Fruit fly (Drosophila melanogaster) whole organism, embryonic: ENCODE results near the gene Osi21.

Experiments used
- Adf1 ChIP-seq: fragments of 200-800 bp; sonication (Bioruptor generic); IDR thresholded peaks from 2 replicates; pipeline ENCODE4 v1.3.6; 2022; ENCODE audit warnings: missing biosample characterization, missing genetic modification characterization
- Aef1 ChIP-seq: fragments of 200-800 bp; sonication (Bioruptor generic); IDR thresholded peaks from 3 replicates; pipeline ENCODE4 v1.3.6; 2022; ENCODE audit warnings: missing biosample characterization, missing genetic modification characterization
- B-H2 ChIP-seq: fragments of 200-800 bp; sonication (Bioruptor generic); optimal IDR thresholded peaks from 2 replicates; lab custom pipeline; 2018; ENCODE audit warnings: missing biosample characterization, mild to moderate bottlenecking, missing genetic modification characterization
- CG10209 ChIP-seq: fragments of 200-800 bp; sonication (Bioruptor generic); optimal IDR thresholded peaks from 3 replicates; lab custom pipeline; 2017; ENCODE audit warnings: missing biosample characterization, mild to moderate bottlenecking, missing genetic modification characterization, missing genetic modification reagents
- CG11247 ChIP-seq: fragments of 200-800 bp; sonication (Bioruptor generic); IDR thresholded peaks from 2 replicates; pipeline ENCODE4 v1.3.6; 2022; ENCODE audit warnings: missing biosample characterization, missing genetic modification characterization
- CG12219 ChIP-seq: fragments of 200-800 bp; sonication (Bioruptor generic); optimal IDR thresholded peaks from 3 replicates; lab custom pipeline; 2018; ENCODE audit warnings: missing biosample characterization, mild to moderate bottlenecking, missing genetic modification characterization
- CG13296 ChIP-seq: fragments of 200-800 bp; sonication (Bioruptor generic); optimal IDR thresholded peaks from 3 replicates; lab custom pipeline; 2018; ENCODE audit warnings: missing biosample characterization, mild to moderate bottlenecking, missing genetic modification characterization
- CG14441 ChIP-seq: fragments of 200-800 bp; sonication (Bioruptor generic); IDR thresholded peaks from 2 replicates; pipeline ENCODE4 v1.3.6; 2022; ENCODE audit warnings: missing biosample characterization, missing genetic modification characterization
- CG17912 ChIP-seq: fragments of 200-800 bp; sonication (Bioruptor generic); optimal IDR thresholded peaks from 2 replicates; lab custom pipeline; 2018; ENCODE audit warnings: missing biosample characterization, mild to moderate bottlenecking, missing genetic modification characterization
- CG2712 ChIP-seq: fragments of 200-800 bp; optimal IDR thresholded peaks from 3 replicates; lab custom pipeline; 2019; ENCODE audit warnings: missing biosample characterization, mild to moderate bottlenecking, missing genetic modification characterization, moderate library complexity
- CG30403 ChIP-seq: fragments of 200-800 bp; sonication (Bioruptor generic); optimal IDR thresholded peaks from 3 replicates; lab custom pipeline; 2016; ENCODE audit warnings: missing biosample characterization, missing genetic modification characterization
- CG32772 ChIP-seq: fragments of 200-800 bp; sonication (Bioruptor generic); IDR thresholded peaks from 2 replicates; pipeline ENCODE4 v1.3.6; 2022; ENCODE audit warnings: missing biosample characterization, missing genetic modification characterization
- CG33557 ChIP-seq: fragments of 200-800 bp; sonication (Bioruptor generic); optimal IDR thresholded peaks from 2 replicates; lab custom pipeline; 2019; ENCODE audit warnings: missing biosample characterization, mild to moderate bottlenecking, missing genetic modification characterization, moderate library complexity
- CG3726 ChIP-seq: fragments of 200-800 bp; sonication (Bioruptor generic); IDR thresholded peaks from 3 replicates; pipeline ENCODE4, ENCODE4 v1.3.6; 2022; ENCODE audit warnings: missing biosample characterization, missing genetic modification characterization
- CG4730 ChIP-seq: fragments of 200-800 bp; sonication (Bioruptor generic); IDR thresholded peaks from 2 replicates; pipeline ENCODE4 v1.3.6; 2022; ENCODE audit warnings: missing biosample characterization, missing genetic modification characterization
- CG7839 ChIP-seq: fragments of 200-800 bp; sonication (Bioruptor generic); optimal IDR thresholded peaks from 3 replicates; lab custom pipeline; 2018; ENCODE audit warnings: missing biosample characterization, mild to moderate bottlenecking, missing genetic modification characterization, moderate library complexity
- CG7928 ChIP-seq: fragments of 200-800 bp; sonication (Bioruptor generic); optimal IDR thresholded peaks from 2 replicates; lab custom pipeline; 2017; ENCODE audit warnings: missing biosample characterization, mild to moderate bottlenecking, missing genetic modification characterization
- CG8924 ChIP-seq: fragments of 200-800 bp; optimal IDR thresholded peaks from 3 replicates; lab custom pipeline; 2019; ENCODE audit warnings: missing biosample characterization, mild to moderate bottlenecking, missing genetic modification characterization, moderate library complexity
- CoRest ChIP-seq: fragments of 200-800 bp; sonication (Bioruptor generic); optimal IDR thresholded peaks from 3 replicates; lab custom pipeline; 2018; ENCODE audit warnings: missing biosample characterization, mild to moderate bottlenecking, missing genetic modification characterization, moderate library complexity
- D ChIP-seq, 2 experiments: fragments of 200-800 bp in 1 of 2; fragments of >200 bp in 1 of 2; sonication (Bioruptor generic) in 1 of 2; optimal IDR thresholded peaks; 2 replicates in 1 of 2; 3 replicates in 1 of 2; lab custom pipeline; 2017; ENCODE audit warnings: mild to moderate bottlenecking in 1 of 2, missing biosample characterization in 1 of 2, missing genetic modification characterization in 1 of 2, missing genetic modification reagents in 1 of 2
- D19A ChIP-seq: fragments of 200-800 bp; optimal IDR thresholded peaks from 3 replicates; lab custom pipeline; 2019; ENCODE audit warnings: missing biosample characterization, mild to moderate bottlenecking, missing genetic modification characterization, moderate library complexity
- D19B ChIP-seq: fragments of 200-800 bp; sonication (Bioruptor generic); optimal IDR thresholded peaks from 2 replicates; lab custom pipeline; 2017; ENCODE audit warnings: missing biosample characterization, mild to moderate bottlenecking, missing genetic modification characterization
- Dp ChIP-seq: fragments of 200-800 bp; sonication (Bioruptor generic); optimal IDR thresholded peaks from 2 replicates; lab custom pipeline; 2018; ENCODE audit warnings: missing biosample characterization, mild to moderate bottlenecking, missing genetic modification characterization, moderate library complexity
- Drgx ChIP-seq: fragments of 200-800 bp; sonication (Bioruptor generic); IDR thresholded peaks from 2 replicates; pipeline ENCODE4 v1.3.6; 2022; ENCODE audit warnings: missing biosample characterization, missing genetic modification characterization
- Hmr ChIP-seq: fragments of 200-800 bp; sonication (Bioruptor generic); optimal IDR thresholded peaks from 3 replicates; lab custom pipeline; 2017; ENCODE audit warnings: mild to moderate bottlenecking, missing biosample characterization, missing genetic modification reagents, missing genetic modification characterization
- Jarid2 ChIP-seq: fragments of 200-800 bp; sonication (Bioruptor generic); optimal IDR thresholded peaks from 3 replicates; lab custom pipeline; 2017; ENCODE audit warnings: mild to moderate bottlenecking, missing biosample characterization, missing genetic modification reagents, missing genetic modification characterization
- MTF-1 ChIP-seq: fragments of 200-800 bp; sonication (Bioruptor generic); optimal IDR thresholded peaks from 2 replicates; lab custom pipeline; 2018; ENCODE audit warnings: missing biosample characterization, mild to moderate bottlenecking, missing genetic modification characterization, borderline replicate concordance
- NK7.1 ChIP-seq: fragments of 200-800 bp; sonication (Bioruptor generic); optimal IDR thresholded peaks from 3 replicates; lab custom pipeline; 2016; ENCODE audit warnings: missing biosample characterization, missing genetic modification characterization
- Pdp1 ChIP-seq, 2 experiments: fragments of 200-800 bp; sonication (Bioruptor generic); optimal IDR thresholded peaks; 3 replicates each; lab custom pipeline; 2016; ENCODE audit warnings: missing biosample characterization in 2 of 2, missing genetic modification characterization in 2 of 2, mild to moderate bottlenecking in 1 of 2, moderate library complexity in 1 of 2
- Sry-δ ChIP-seq: fragments of 200-800 bp; sonication (Bioruptor generic); optimal IDR thresholded peaks from 2 replicates; lab custom pipeline; 2016; ENCODE audit warnings: missing biosample characterization, missing genetic modification characterization
- caup ChIP-seq: fragments of 200-800 bp; sonication (Bioruptor generic); optimal IDR thresholded peaks from 3 replicates; lab custom pipeline; 2017; ENCODE audit warnings: missing biosample characterization, mild to moderate bottlenecking, missing genetic modification characterization, moderate library complexity; ENCODE audit not compliant: severe bottlenecking
- da ChIP-seq: fragments of 200-800 bp; sonication (Bioruptor generic); optimal IDR thresholded peaks from 2 replicates; lab custom pipeline; 2016; ENCODE audit warnings: missing biosample characterization, missing genetic modification characterization
- gcm2 ChIP-seq: fragments of 200-800 bp; sonication (Bioruptor generic); optimal IDR thresholded peaks from 2 replicates; lab custom pipeline; 2016; ENCODE audit warnings: missing biosample characterization, missing genetic modification characterization
- ind ChIP-seq: fragments of 200-800 bp; sonication (Bioruptor generic); optimal IDR thresholded peaks from 3 replicates; lab custom pipeline; 2016; ENCODE audit warnings: missing biosample characterization, missing genetic modification characterization
- mirr ChIP-seq: fragments of 200-800 bp; sonication (Bioruptor generic); optimal IDR thresholded peaks from 3 replicates; lab custom pipeline; 2018; ENCODE audit warnings: missing biosample characterization, mild to moderate bottlenecking, missing genetic modification characterization
- nau ChIP-seq: fragments of 200-800 bp; sonication (Bioruptor generic); optimal IDR thresholded peaks from 3 replicates; lab custom pipeline; 2017; ENCODE audit warnings: missing biosample characterization, mild to moderate bottlenecking, missing genetic modification characterization, missing genetic modification reagents
- onecut ChIP-seq: fragments of 200-800 bp; sonication (Bioruptor generic); IDR thresholded peaks from 2 replicates; pipeline ENCODE4 v1.3.6; 2022; ENCODE audit warnings: missing biosample characterization, missing genetic modification characterization
- pum ChIP-seq: fragments of 200-800 bp; sonication (Bioruptor generic); optimal IDR thresholded peaks from 2 replicates; lab custom pipeline; 2016; ENCODE audit warnings: missing biosample characterization, missing genetic modification characterization
- row ChIP-seq: fragments of 200-800 bp; sonication (Bioruptor generic); IDR thresholded peaks from 3 replicates; pipeline ENCODE4 v1.3.6; 2022; ENCODE audit warnings: missing biosample characterization, missing genetic modification characterization
- sc ChIP-seq, 3 experiments: fragments of >200 bp in 2 of 3; fragments of 200-800 bp in 1 of 3; sonication (Bioruptor generic) in 1 of 3; optimal IDR thresholded peaks; 2 replicates in 2 of 3; 3 replicates in 1 of 3; lab custom pipeline; 2017; ENCODE audit warnings: mild to moderate bottlenecking in 1 of 3, missing biosample characterization in 1 of 3, missing genetic modification characterization in 1 of 3, missing genetic modification reagents in 1 of 3
- sens ChIP-seq: fragments of 200-800 bp; sonication (Bioruptor generic); peaks from one replicate; lab custom pipeline; 2016; ENCODE audit warnings: missing biosample characterization, missing genetic modification characterization
- sens-2 ChIP-seq: fragments of 200-800 bp; sonication (Bioruptor generic); IDR thresholded peaks from 2 replicates; pipeline ENCODE4 v1.3.6; 2022; ENCODE audit warnings: missing biosample characterization, missing genetic modification characterization
- so ChIP-seq: fragments of 200-800 bp; sonication (Bioruptor generic); IDR thresholded peaks from 3 replicates; pipeline ENCODE4 v1.3.6; 2022; ENCODE audit warnings: missing biosample characterization, missing genetic modification characterization
- wek ChIP-seq: fragments of 200-800 bp; sonication (Bioruptor generic); optimal IDR thresholded peaks from 3 replicates; lab custom pipeline; 2018; ENCODE audit warnings: missing biosample characterization, mild to moderate bottlenecking, missing genetic modification characterization, moderate library complexity
- zen ChIP-seq: fragments of 200-800 bp; sonication (Bioruptor generic); optimal IDR thresholded peaks from 3 replicates; lab custom pipeline; 2018; ENCODE audit warnings: missing biosample characterization, mild to moderate bottlenecking, missing genetic modification characterization, moderate library complexity

Gene Osi21

DNA sequence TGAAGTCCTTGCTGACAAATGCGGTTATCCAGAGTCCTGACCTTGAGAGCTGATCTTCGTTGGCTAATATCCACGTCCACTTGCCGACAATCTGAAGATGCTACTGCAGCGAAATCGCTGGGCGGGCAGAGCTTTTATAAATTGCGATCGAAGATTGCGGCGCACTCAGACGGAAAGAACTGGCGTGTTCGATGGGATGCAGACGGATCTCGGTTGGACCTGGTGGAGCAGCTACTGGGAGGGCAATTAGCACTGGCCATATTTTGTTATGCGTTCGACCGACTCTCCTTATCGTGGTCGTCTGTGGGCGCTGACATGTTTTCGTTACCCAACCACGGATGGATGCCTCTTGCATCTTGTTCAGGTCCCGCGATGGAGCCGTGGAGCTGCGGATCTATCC is at the start of gene Osi21:
Osi21 (minus strand) TSS at position 101 of the 400 bp plus-strand sequence.
- no peak for TF ChIP-seq CG2712 (tag; lab: Kevin White, UChicago)
- TF ChIP-seq gcm2, result no peak
- no peak for TF ChIP-seq CG32772 (GFP tag; lab: Robert Waterston, UW)
- no peak for TF ChIP-seq NK7.1 (GFP tag; lab: Kevin White, UChicago)
- TF ChIP-seq CG14441 (GFP tag; lab: Robert Waterston, UW), result no peak
- TF ChIP-seq da, result no peak
- TF ChIP-seq MTF-1, result no peak
- TF ChIP-seq, all 482 proteins: peak for 0

DNA sequence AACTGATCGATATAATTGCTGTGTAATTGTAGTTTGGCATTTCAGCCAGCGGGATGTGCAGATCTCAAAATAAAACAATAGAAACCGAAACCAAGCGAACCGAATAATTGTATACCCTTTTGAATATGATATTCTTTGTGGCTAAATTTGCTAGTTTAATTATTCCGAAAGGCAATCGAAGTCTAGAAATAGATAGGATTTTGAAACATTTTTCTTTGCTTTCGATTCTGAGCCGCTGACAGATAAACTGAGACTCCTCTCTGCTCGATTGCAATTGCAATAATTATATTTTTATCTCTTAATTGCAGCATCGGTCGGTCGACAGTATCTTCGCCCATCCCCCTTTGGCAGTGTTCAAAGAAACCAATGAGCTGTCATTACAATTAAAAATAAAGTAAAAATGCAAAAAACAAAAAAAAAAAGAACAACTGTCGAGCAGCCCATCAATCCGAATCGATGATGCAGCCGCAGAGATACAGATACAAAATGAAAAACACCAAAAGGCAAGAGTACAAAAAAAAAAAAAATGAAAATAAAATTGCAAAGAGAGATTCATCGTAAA is 47.6 kb upstream of the Osi21 start:
- TF ChIP-seq D19A (tag; lab: Kevin White, UChicago), result peak; percentile 6
- TF ChIP-seq Drgx, result peak; percentile 49; the same call in 1 of the 2 replicates
- TF ChIP-seq sens, result peak; percentile 43
- TF ChIP-seq wek (GFP tag; lab: Kevin White, UChicago), result no peak

DNA sequence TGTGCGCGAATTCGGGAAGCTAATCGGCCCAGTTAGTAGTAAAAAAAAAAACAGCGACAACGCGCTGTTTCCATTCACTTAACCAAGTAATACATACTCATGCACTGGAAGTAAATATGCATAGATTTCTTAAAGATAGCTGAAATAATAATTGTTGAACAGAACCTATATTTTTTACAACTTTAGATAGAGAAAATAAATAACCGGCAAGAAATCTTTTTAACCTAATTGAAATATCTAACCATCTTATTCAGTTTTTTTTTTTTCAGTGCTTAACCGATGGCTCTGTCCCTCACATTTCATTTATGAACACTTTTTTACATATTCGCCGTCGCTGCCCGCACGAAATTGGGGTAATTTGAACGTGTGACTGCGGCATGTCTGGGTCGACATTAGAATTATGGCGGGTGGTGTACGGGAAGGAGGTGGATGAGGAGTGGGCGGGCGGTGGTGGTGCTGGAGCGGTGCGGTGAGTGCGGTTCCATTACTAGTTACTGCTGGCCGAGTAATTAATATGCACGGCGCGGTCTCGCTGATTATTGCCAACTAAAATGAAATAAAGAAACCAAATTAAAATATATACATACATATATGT is 46.3 kb upstream of the Osi21 start:
- TF ChIP-seq CG3726 (GFP tag; lab: Robert Waterston, UW) (no peak), CG7839 (tag; lab: Kevin White, UChicago) (peak; percentile 74), B-H2 (GFP tag; lab: Kevin White, UChicago) (no peak), Aef1 (peak; percentile 41; the same call in 2 of the 3 replicates), CG11247 (GFP tag; lab: Robert Waterston, UW) (peak; percentile 11; the same call in 1 of the 2 replicates), zen (tag; lab: Kevin White, UChicago) (peak; percentile 26), CG33557 (GFP tag; lab: Kevin White, UChicago) (no peak), row (peak; percentile 65), Hmr (GFP tag; lab: Kevin White, UChicago) (peak; percentile 27), nau (GFP tag; lab: Kevin White, UChicago) (peak; percentile 28), sens-2 (GFP tag; lab: Robert Waterston, UW) (no peak), CG4730 (GFP tag; lab: Robert Waterston, UW) (peak; percentile 43), onecut (GFP tag; lab: Robert Waterston, UW) (peak; percentile 43), caup (GFP tag; lab: Kevin White, UChicago) (no peak), CoRest (peak; percentile 58), Pdp1 (GFP tag; optimal IDR thresholded peaks at IDR 0.05; lab: Kevin White, UChicago) (peak in 1 of 2 experiments; percentile 3), D19B (GFP tag; lab: Kevin White, UChicago) (no peak), CG13296 (GFP tag; lab: Kevin White, UChicago) (no peak), sc (optimal IDR thresholded peaks at IDR 0.05; lab: Kevin White, UChicago) (no peak), sc (GFP tag; optimal IDR thresholded peaks at IDR 0.05; lab: Kevin White, UChicago) (no peak), CG10209 (GFP tag; lab: Kevin White, UChicago) (peak; percentile 47), D (optimal IDR thresholded peaks at IDR 0.05; lab: Kevin White, UChicago) (no peak), D (GFP tag; optimal IDR thresholded peaks at IDR 0.05; lab: Kevin White, UChicago) (peak; percentile 32), CG14441 (GFP tag; lab: Robert Waterston, UW) (peak; percentile 35), Jarid2 (no peak), Sry-δ (GFP tag; lab: Kevin White, UChicago) (peak; percentile 3), so (GFP tag; lab: Robert Waterston, UW) (peak; percentile 55; the same call in 1 of the 3 replicates), CG17912 (GFP tag; lab: Kevin White, UChicago) (no peak), CG8924 (peak; percentile 40), mirr (GFP tag; lab: Kevin White, UChicago) (no peak), pum (GFP tag; lab: Kevin White, UChicago) (peak; percentile 22), ind (GFP tag; lab: Kevin White, UChicago) (peak; percentile 28), Adf1 (no peak), CG7928 (no peak), Dp (GFP tag; lab: Kevin White, UChicago) (no peak), CG12219 (GFP tag; lab: Kevin White, UChicago) (peak; percentile 10), CG30403 (GFP tag; lab: Kevin White, UChicago) (peak; percentile 67)
